Worm (Caenorhabditis elegans): Measurements from ENCODE around the gene unc-8.
"Not testable (repeated sequence)": the region's sequence is repeated elsewhere in the genome, so short reads cannot be mapped to it uniquely, and the experiment has no call there.

The unc-8 gene

ce11 chrIV:7246553-7246952 is 49.6 kb downstream of the unc-8 start, which contains the start of gene col-114:
Gene col-114 (minus strand): TSS chrIV:7246653.
- no peak for TF ChIP-seq tbx-11 (GFP tag; IDR thresholded peaks at IDR 0.05)
- no peak for TF ChIP-seq ceh-36 (tag; optimal IDR thresholded peaks at IDR 0.05)
- TF ChIP-seq scrt-1 (GFP tag; IDR thresholded peaks at IDR 0.05): no peak
- TF ChIP-seq F13C5.2 (tag; optimal IDR thresholded peaks at IDR 0.05): no peak
- no peak for TF ChIP-seq hmg-4 (GFP tag; optimal IDR thresholded peaks at IDR 0.05)
- TF ChIP-seq sea-1 (GFP tag; conservative IDR thresholded peaks at IDR 0.05): no peak

- TF ChIP-seq aly-1 (tag; optimal IDR thresholded peaks at IDR 0.05); ama-1 (optimal IDR thresholded peaks at IDR 0.05); ceh-13 (GFP tag; optimal IDR thresholded peaks at IDR 0.05): not testable (repeated sequence)
Observed at ce11 chrIV:7247243-7247642, 50.3 kb downstream of the unc-8 start, which contains the start of gene D2024.1. Gene D2024.1 (plus strand): TSS chrIV:7247543.

- TF ChIP-seq F13C5.2 (tag; optimal IDR thresholded peaks at IDR 0.05) (no peak), ama-1 (optimal IDR thresholded peaks at IDR 0.05) (no peak), pes-1 (GFP tag; IDR thresholded peaks at IDR 0.05) (no peak), tra-4 (tag; optimal IDR thresholded peaks at IDR 0.05) (no peak), hmbx-1 (tag; optimal IDR thresholded peaks at IDR 0.05) (no peak), tbx-11 (GFP tag; IDR thresholded peaks at IDR 0.05) (no peak), ceh-36 (tag; optimal IDR thresholded peaks at IDR 0.05) (no peak), ets-7 (tag; optimal IDR thresholded peaks at IDR 0.05) (no peak), ceh-13 (GFP tag; optimal IDR thresholded peaks at IDR 0.05) (no peak), sea-1 (GFP tag; conservative IDR thresholded peaks at IDR 0.05) (no peak), tbx-37 (GFP tag; conservative IDR thresholded peaks at IDR 0.05) (no peak)
Observed at ce11 chrIV:7250158-7250557, 53.2 kb downstream of the unc-8 start, which contains the start of gene D2024.18. Gene D2024.18 (plus strand): TSS chrIV:7250458.
